Worm (Caenorhabditis elegans) whole organism, L4 larva: ENCODE data around the gene slc-25A18.1.
A peak's percentile ranks its signal among the peaks of the same experiment; 100 is the strongest.

ENCODE experiments used
- D1046.2 ChIP-seq: fragments of 200-800 bp; sonication (Bioruptor generic); IDR thresholded peaks from 2 replicates; pipeline ENCODE4 v1.3.6; 2022; ENCODE audit warnings: missing genetic modification characterization, missing compliant biosample characterization
- F26F4.8 ChIP-seq: fragments of 200-800 bp; sonication (Bioruptor generic); conservative IDR thresholded peaks from 2 replicates; pipeline ENCODE4 v1.3.6; 2022; ENCODE audit warnings: missing genetic modification characterization, missing compliant biosample characterization
- T26A8.4 ChIP-seq: fragments of 200-800 bp; sonication (Bioruptor generic); IDR thresholded peaks from 2 replicates; pipeline ENCODE4 v1.3.6; 2022; ENCODE audit warnings: missing genetic modification characterization, missing compliant biosample characterization
- Y105C5A.15 ChIP-seq: fragments of 200-800 bp; sonication (Bioruptor generic); IDR thresholded peaks from 2 replicates; pipeline ENCODE4 v1.3.6; 2022; ENCODE audit warnings: missing genetic modification characterization, missing compliant biosample characterization
- Y48G9A.11 ChIP-seq: fragments of 200-800 bp; sonication (Bioruptor generic); IDR thresholded peaks from 2 replicates; pipeline ENCODE4 v1.3.6; 2022; ENCODE audit warnings: missing genetic modification reagents, missing genetic modification characterization, missing compliant biosample characterization
- Y75B8A.6 ChIP-seq: fragments of 200-800 bp; sonication (Bioruptor generic); IDR thresholded peaks from 2 replicates; pipeline ENCODE4 v1.3.6; 2022; ENCODE audit warnings: missing genetic modification reagents, missing genetic modification characterization, missing compliant biosample characterization
- ZK546.5 ChIP-seq, 2 experiments: sonication (generic microtip); optimal IDR thresholded peaks; 2 replicates each; lab custom pipeline; 2017; ENCODE audit warnings: missing biosample characterization in 2 of 2, missing genetic modification characterization in 2 of 2
- aha-1 ChIP-seq: fragments of 150-350 bp; peaks from one replicate; lab custom pipeline; 2014; ENCODE audit warnings: missing biosample characterization, missing genetic modification characterization
- arid-1 ChIP-seq: fragments of 200-800 bp; sonication (Bioruptor generic); conservative IDR thresholded peaks from 2 replicates; pipeline ENCODE4 v1.3.6; 2022; ENCODE audit warnings: missing genetic modification reagents, missing genetic modification characterization, missing compliant biosample characterization
- ceh-44 ChIP-seq: fragments of 200-800 bp; sonication (Bioruptor generic); IDR thresholded peaks from 2 replicates; pipeline ENCODE4 v1.3.6; 2022; ENCODE audit warnings: missing genetic modification reagents, missing genetic modification characterization, missing compliant biosample characterization
- ceh-82 ChIP-seq: sonication (generic microtip); optimal IDR thresholded peaks from 2 replicates; lab custom pipeline; 2017; ENCODE audit warnings: missing biosample characterization, missing genetic modification characterization
- daf-12 ChIP-seq: fragments of 150-350 bp; optimal IDR thresholded peaks from 2 replicates; lab custom pipeline; 2014; ENCODE audit warnings: missing biosample characterization, missing genetic modification reagents, missing genetic modification characterization
- daf-16 ChIP-seq, 3 experiments: sonication (generic microtip); optimal IDR thresholded peaks; 2 replicates each; lab custom pipeline; 2016 to 2017; ENCODE audit warnings: missing genetic modification characterization in 3 of 3, missing genetic modification reagents in 3 of 3, mild to moderate bottlenecking in 2 of 3, missing compliant biosample characterization in 2 of 3, missing biosample characterization in 1 of 3, moderate library complexity in 1 of 3
- daf-19 ChIP-seq: fragments of 200-800 bp; sonication (Bioruptor generic); conservative IDR thresholded peaks from 2 replicates; pipeline ENCODE4 v1.3.6; 2022; ENCODE audit warnings: missing genetic modification characterization, missing compliant biosample characterization
- dmd-8 ChIP-seq: fragments of 200-800 bp; sonication (Bioruptor generic); IDR thresholded peaks from 2 replicates; pipeline ENCODE4 v1.3.6; 2022; ENCODE audit warnings: missing genetic modification characterization, missing compliant biosample characterization
- egl-27 ChIP-seq: sonication (generic microtip); optimal IDR thresholded peaks from 3 replicates; lab custom pipeline; 2017; ENCODE audit warnings: missing biosample characterization, missing genetic modification reagents, missing genetic modification characterization
- gei-8 ChIP-seq: fragments of 200-800 bp; sonication (Bioruptor generic); optimal IDR thresholded peaks from 2 replicates; lab custom pipeline; 2018; ENCODE audit warnings: mild to moderate bottlenecking, missing genetic modification characterization, missing compliant biosample characterization
- hif-1 ChIP-seq, 2 experiments: sonication (generic microtip); optimal IDR thresholded peaks; 2 replicates each; lab custom pipeline; 2016 to 2017; ENCODE audit warnings: missing compliant biosample characterization in 2 of 2, missing genetic modification characterization in 2 of 2, missing genetic modification reagents in 2 of 2, missing genotype in 2 of 2, mild to moderate bottlenecking in 1 of 2
- hlh-11 ChIP-seq: fragments of 200-800 bp; sonication (Bioruptor generic); optimal IDR thresholded peaks from 2 replicates; lab custom pipeline; 2018; ENCODE audit warnings: mild to moderate bottlenecking, missing genetic modification characterization, missing compliant biosample characterization
- hlh-30 ChIP-seq: sonication (generic microtip); optimal IDR thresholded peaks from 2 replicates; lab custom pipeline; 2017; ENCODE audit warnings: antibody characterized with exemption, mild to moderate bottlenecking, missing genetic modification characterization, missing compliant biosample characterization; ENCODE audit not compliant: insufficient read depth
- jun-1 ChIP-seq: fragments of 150-350 bp; optimal IDR thresholded peaks from 2 replicates; lab custom pipeline; 2014; ENCODE audit warnings: missing biosample characterization, missing genetic modification reagents, missing genetic modification characterization
- lin-13 ChIP-seq: fragments of 150-350 bp; optimal IDR thresholded peaks from 2 replicates; lab custom pipeline; 2014; ENCODE audit warnings: missing biosample characterization, missing genetic modification reagents, missing genetic modification characterization
- lin-15B ChIP-seq: fragments of 150-350 bp; sonication (generic microtip); optimal IDR thresholded peaks from 3 replicates; lab custom pipeline; 2014; ENCODE audit warnings: missing biosample characterization, missing genetic modification characterization
- lin-38 ChIP-seq: fragments of 200-800 bp; sonication (Bioruptor generic); IDR thresholded peaks from 2 replicates; pipeline ENCODE4 v1.3.6; 2022; ENCODE audit warnings: missing genetic modification reagents, missing genetic modification characterization, missing compliant biosample characterization
- lin-39 ChIP-seq: fragments of 150-350 bp; optimal IDR thresholded peaks from 2 replicates; lab custom pipeline; 2014; ENCODE audit warnings: missing biosample characterization, missing genetic modification reagents, missing genetic modification characterization
- lsy-2 ChIP-seq, 2 experiments: fragments of 150-350 bp in 1 of 2; sonication (generic microtip) in 1 of 2; optimal IDR thresholded peaks; 2 replicates each; lab custom pipeline; 2014 to 2017; ENCODE audit warnings: missing biosample characterization in 2 of 2, missing genetic modification characterization in 2 of 2
- madf-9 ChIP-seq: fragments of 200-800 bp; sonication (Bioruptor generic); conservative IDR thresholded peaks from 2 replicates; pipeline ENCODE4 v1.3.6; 2022; ENCODE audit warnings: missing genetic modification reagents, missing genetic modification characterization, missing compliant biosample characterization
- mdt-29 ChIP-seq: fragments of 200-800 bp; sonication (Bioruptor generic); IDR thresholded peaks from 2 replicates; pipeline ENCODE4 v1.3.6; 2022; ENCODE audit warnings: missing genetic modification reagents, missing genetic modification characterization, missing compliant biosample characterization
- mep-1 ChIP-seq: fragments of 150-350 bp; sonication (generic microtip); optimal IDR thresholded peaks from 3 replicates; lab custom pipeline; 2014; ENCODE audit warnings: missing biosample characterization, missing genetic modification characterization
- nhr-102 ChIP-seq: sonication (generic microtip); optimal IDR thresholded peaks from 2 replicates; lab custom pipeline; 2016; ENCODE audit warnings: mild to moderate bottlenecking, missing genetic modification characterization, moderate library complexity, missing compliant biosample characterization
- nhr-111 ChIP-seq: fragments of 200-800 bp; sonication (Bioruptor generic); optimal IDR thresholded peaks from 2 replicates; lab custom pipeline; 2018; ENCODE audit warnings: mild to moderate bottlenecking, missing genetic modification characterization, missing compliant biosample characterization
- nhr-48 ChIP-seq: sonication (generic microtip); optimal IDR thresholded peaks from 2 replicates; lab custom pipeline; 2016; ENCODE audit warnings: mild to moderate bottlenecking, missing genetic modification characterization, missing compliant biosample characterization
- nhr-6 ChIP-seq: fragments of 150-350 bp; optimal IDR thresholded peaks from 2 replicates; lab custom pipeline; 2014; ENCODE audit warnings: missing biosample characterization, missing genetic modification characterization
- nhr-77 ChIP-seq: fragments of 150-350 bp; optimal IDR thresholded peaks from 2 replicates; lab custom pipeline; 2014; ENCODE audit warnings: missing biosample characterization, missing genetic modification characterization
- pha-4 ChIP-seq, 2 experiments: fragments of 150-350 bp in 1 of 2; fragments of 200-800 bp in 1 of 2; sonication (Bioruptor generic) in 1 of 2; IDR thresholded peaks in 1 of 2; optimal IDR thresholded peaks in 1 of 2; 2 replicates each; pipeline versions ENCODE4 v1.3.6 to Lab custom; 2014 to 2022; ENCODE audit warnings: missing genetic modification characterization in 2 of 2, missing genetic modification reagents in 2 of 2, missing biosample characterization in 1 of 2, missing compliant biosample characterization in 1 of 2
- set-16 ChIP-seq: fragments of 200-800 bp; sonication (Bioruptor generic); IDR thresholded peaks from 2 replicates; pipeline ENCODE4 v1.3.6; 2022; ENCODE audit warnings: missing genetic modification reagents, missing genetic modification characterization, missing compliant biosample characterization
- snpc-4 ChIP-seq: fragments of 150-350 bp; optimal IDR thresholded peaks from 2 replicates; lab custom pipeline; 2014; ENCODE audit warnings: missing biosample characterization, missing genetic modification characterization
- unc-62 ChIP-seq, 3 experiments: fragments of 150-350 bp in 1 of 3; sonication (generic microtip); optimal IDR thresholded peaks in 2 of 3; peaks in 1 of 3; 1 replicate in 1 of 3; 2 replicates in 2 of 3; lab custom pipeline; 2014 to 2017; ENCODE audit warnings: missing biosample characterization in 3 of 3, missing genetic modification characterization in 3 of 3, missing genetic modification reagents in 3 of 3, missing genotype in 1 of 3
- zfp-2 ChIP-seq: sonication (generic microtip); optimal IDR thresholded peaks from 2 replicates; lab custom pipeline; 2016; ENCODE audit warnings: mild to moderate bottlenecking, missing genetic modification characterization, missing compliant biosample characterization
- zip-2 ChIP-seq: fragments of 150-350 bp; optimal IDR thresholded peaks from 2 replicates; lab custom pipeline; 2014; ENCODE audit warnings: missing biosample characterization, missing genetic modification characterization

slc-25A18.1 gene

ce11 chrX:15039029-15039695 lies 35.4 kb upstream of the slc-25A18.1 start:
- no peak for TF ChIP-seq F26F4.8 (GFP tag; lab: Robert Waterston, UW)
- TF ChIP-seq hlh-30 (tag; lab: Kevin White, UChicago) = peak; percentile 21
- TF ChIP-seq hlh-11 (tag; lab: Kevin White, UChicago) = peak; percentile 15
- TF ChIP-seq daf-16 (GFP tag; optimal IDR thresholded peaks at IDR 0.05; lab: Kevin White, UChicago) = peak in 1 of 2 experiments; percentile 72
- TF ChIP-seq daf-16 (tag; optimal IDR thresholded peaks at IDR 0.05; lab: Kevin White, UChicago) = no peak
- TF ChIP-seq lin-39 (tag; lab: Kevin White, UChicago) = no peak
- TF ChIP-seq T26A8.4 (GFP tag; lab: Robert Waterston, UW) = 0 out of 2 replicates have a peak, but pooled peaks have one; percentile 29

- no peak for TF ChIP-seq snpc-4 (tag; lab: Kevin White, UChicago)
- TF ChIP-seq zfp-2 = no peak
- peak in 1 of 2 experiments; percentile 18 for TF ChIP-seq lsy-2 (tag; optimal IDR thresholded peaks at IDR 0.05; lab: Kevin White, UChicago)
- TF ChIP-seq nhr-111 (GFP tag; lab: Kevin White, UChicago) = no peak
- TF ChIP-seq daf-12 = no peak
- TF ChIP-seq unc-62 (GFP tag; optimal IDR thresholded peaks at IDR 0.05 in 1 of 2; lab: Kevin White, UChicago) = no peak
- no peak for TF ChIP-seq unc-62 (tag; optimal IDR thresholded peaks at IDR 0.05; lab: Kevin White, UChicago)
- no peak for TF ChIP-seq lin-38
- TF ChIP-seq mep-1 (tag; lab: Kevin White, UChicago) = peak; percentile 47
- TF ChIP-seq nhr-48 = peak; percentile 6
- TF ChIP-seq hif-1 (tag; optimal IDR thresholded peaks at IDR 0.05; lab: Kevin White, UChicago) = no peak
- no peak for TF ChIP-seq lin-13 (GFP tag; lab: Kevin White, UChicago)
- no peak for TF ChIP-seq egl-27 (tag; lab: Kevin White, UChicago)
- TF ChIP-seq ceh-82 (tag; lab: Kevin White, UChicago) = no peak
- no peak for TF ChIP-seq mdt-29 (GFP tag; lab: Robert Waterston, UW)
- no peak for TF ChIP-seq aha-1 (tag; lab: Kevin White, UChicago)
- no peak for TF ChIP-seq gei-8 (GFP tag; lab: Kevin White, UChicago)
- no peak for TF ChIP-seq Y75B8A.6 (GFP tag; lab: Robert Waterston, UW)
- no peak for TF ChIP-seq lin-39 (tag; lab: Kevin White, UChicago)
- TF ChIP-seq jun-1 = no peak
- TF ChIP-seq D1046.2 (GFP tag; lab: Robert Waterston, UW) = no peak
- no peak for TF ChIP-seq nhr-6 (tag; lab: Kevin White, UChicago)
- TF ChIP-seq ceh-44 (GFP tag; lab: Robert Waterston, UW) = no peak
- TF ChIP-seq arid-1 = no peak
- peak in 1 of 2 experiments; percentile 25 for TF ChIP-seq daf-16 (GFP tag; optimal IDR thresholded peaks at IDR 0.05; lab: Kevin White, UChicago)
- no peak for TF ChIP-seq daf-16 (tag; optimal IDR thresholded peaks at IDR 0.05; lab: Kevin White, UChicago)
- TF ChIP-seq nhr-102 (tag; lab: Kevin White, UChicago) = peak; percentile 3
- no peak for TF ChIP-seq lin-15B (tag; lab: Kevin White, UChicago)
- TF ChIP-seq zip-2 (tag; lab: Kevin White, UChicago) = peak; percentile 30
- TF ChIP-seq Y48G9A.11 (GFP tag; lab: Robert Waterston, UW) = no peak
- no peak for TF ChIP-seq set-16 (GFP tag; lab: Robert Waterston, UW)
- no peak for TF ChIP-seq nhr-77 (tag; lab: Kevin White, UChicago)
These were observed 32.5 kb upstream of the slc-25A18.1 start for ce11 chrX:15036287-15036686.

ce11 chrX:15035748-15036147 lies 32.0 kb upstream of the slc-25A18.1 start:
- TF ChIP-seq dmd-8 (no peak), pha-4 (GFP tag; IDR thresholded peaks at IDR 0.05; lab: Robert Waterston, UW) (no peak), pha-4 (tag; optimal IDR thresholded peaks at IDR 0.05; lab: Kevin White, UChicago) (no peak), madf-9 (GFP tag; lab: Robert Waterston, UW) (no peak), unc-62 (GFP tag; optimal IDR thresholded peaks at IDR 0.05 in 1 of 2; lab: Kevin White, UChicago) (peak in 1 of 2 experiments; percentile 93), unc-62 (tag; optimal IDR thresholded peaks at IDR 0.05; lab: Kevin White, UChicago) (no peak), daf-19 (GFP tag; lab: Robert Waterston, UW) (no peak), aha-1 (tag; lab: Kevin White, UChicago) (no peak), Y105C5A.15 (GFP tag; lab: Robert Waterston, UW) (no peak), ZK546.5 (tag; optimal IDR thresholded peaks at IDR 0.05; lab: Kevin White, UChicago) (no peak)
